Worm (Caenorhabditis elegans) whole organism, early embryonic: ENCODE results near the gene H06I04.6.

Experiments
- ama-1 ChIP-seq: fragments of 150-350 bp; optimal IDR thresholded peaks from 2 replicates; lab custom pipeline; 2014
- ets-7 ChIP-seq: sonication (generic microtip); optimal IDR thresholded peaks from 2 replicates; lab custom pipeline; 2016; ENCODE audit warnings: missing genotype, missing genetic modification characterization, missing compliant biosample characterization
- flt-1 ChIP-seq: fragments of 200-800 bp; sonication (Bioruptor generic); IDR thresholded peaks from 2 replicates; pipeline ENCODE4 v1.3.6; 2022; ENCODE audit warnings: missing genetic modification characterization, missing compliant biosample characterization
- hnd-1 ChIP-seq: sonication (generic microtip); optimal IDR thresholded peaks from 2 replicates; lab custom pipeline; 2016; ENCODE audit warnings: missing genetic modification characterization, missing compliant biosample characterization
- pes-1 ChIP-seq: fragments of 200-800 bp; sonication (Bioruptor generic); IDR thresholded peaks from 2 replicates; pipeline ENCODE4 v1.3.6; 2022; ENCODE audit warnings: missing genetic modification reagents, missing genetic modification characterization, missing compliant biosample characterization
- tbx-37 ChIP-seq: fragments of 200-800 bp; sonication (Bioruptor generic); conservative IDR thresholded peaks from 2 replicates; pipeline ENCODE4 v1.3.6; 2022; ENCODE audit warnings: missing genetic modification reagents, missing genetic modification characterization, missing compliant biosample characterization

- TF ChIP-seq flt-1 (GFP tag; lab: Robert Waterston, UW) (no peak), ama-1 (lab: Kevin White, UChicago) (no peak), ets-7 (tag; lab: Kevin White, UChicago) (no peak), pes-1 (GFP tag; lab: Robert Waterston, UW) (no peak), tbx-37 (no peak), hnd-1 (tag; lab: Kevin White, UChicago) (no peak)
Observed at ce11 chrIII:3106301-3106700, 42.2 kb upstream of the H06I04.6 start.
